Worm (Caenorhabditis elegans) whole organism, L2 larva: ENCODE data around the gene sem-5.

ENCODE experiments used
- F13H6.1 ChIP-seq: sonication (generic microtip); optimal IDR thresholded peaks from 2 replicates; lab custom pipeline; 2016; ENCODE audit warnings: missing genetic modification characterization, missing compliant biosample characterization
- ZK546.5 ChIP-seq: sonication (generic microtip); optimal IDR thresholded peaks from 2 replicates; lab custom pipeline; 2017; ENCODE audit warnings: missing biosample characterization, missing genetic modification characterization
- ama-1 ChIP-seq: fragments of 150-350 bp; optimal IDR thresholded peaks from 2 replicates; lab custom pipeline; 2018; ENCODE audit warnings: inconsistent platforms
- ceh-82 ChIP-seq: fragments of 150-350 bp; optimal IDR thresholded peaks from 2 replicates; lab custom pipeline; 2014; ENCODE audit warnings: missing biosample characterization, missing genetic modification characterization
- lin-13 ChIP-seq: fragments of 150-350 bp; optimal IDR thresholded peaks from 2 replicates; lab custom pipeline; 2014; ENCODE audit warnings: missing biosample characterization, missing genetic modification reagents, missing genetic modification characterization
- lin-39 ChIP-seq: fragments of 150-350 bp; optimal IDR thresholded peaks from 2 replicates; lab custom pipeline; 2014; ENCODE audit warnings: missing biosample characterization, missing genetic modification reagents, missing genetic modification characterization
- nhr-11 ChIP-seq: fragments of 150-350 bp; optimal IDR thresholded peaks from 2 replicates; lab custom pipeline; 2014; ENCODE audit warnings: missing biosample characterization, missing genetic modification characterization
- nhr-12 ChIP-seq: fragments of 150-350 bp; optimal IDR thresholded peaks from 2 replicates; lab custom pipeline; 2014; ENCODE audit warnings: missing biosample characterization, missing genetic modification characterization
- nhr-237 ChIP-seq: fragments of 150-350 bp; optimal IDR thresholded peaks from 2 replicates; lab custom pipeline; 2014; ENCODE audit warnings: missing biosample characterization, missing genetic modification characterization
- nhr-77 ChIP-seq: fragments of 150-350 bp; optimal IDR thresholded peaks from 2 replicates; lab custom pipeline; 2014; ENCODE audit warnings: missing biosample characterization, missing genetic modification characterization
- skn-1 ChIP-seq: sonication (generic microtip); optimal IDR thresholded peaks from 2 replicates; lab custom pipeline; 2017; ENCODE audit warnings: missing biosample characterization, missing genetic modification characterization
- unc-55 ChIP-seq: fragments of 150-350 bp; sonication (generic microtip); optimal IDR thresholded peaks from 3 replicates; lab custom pipeline; 2014; ENCODE audit warnings: missing biosample characterization, missing genetic modification reagents, missing genetic modification characterization
- unc-62 ChIP-seq: fragments of 150-350 bp; optimal IDR thresholded peaks from 2 replicates; lab custom pipeline; 2014; ENCODE audit warnings: missing biosample characterization, missing genetic modification reagents, missing genetic modification characterization
- ztf-11 ChIP-seq: sonication (generic microtip); optimal IDR thresholded peaks from 2 replicates; lab custom pipeline; 2017; ENCODE audit warnings: missing biosample characterization, missing genetic modification characterization

ce11 chrX:7958203-7958602, 3.3 kb downstream of the sem-5 start, which contains the start of gene sfxn-2:
- TF ChIP-seq lin-13 (GFP tag; lab: Kevin White, UChicago) (no peak), nhr-11 (tag; lab: Kevin White, UChicago) (no peak), F13H6.1 (no peak), ztf-11 (tag; lab: Kevin White, UChicago) (no peak), nhr-237 (tag; lab: Kevin White, UChicago) (no peak), lin-39 (tag; lab: Kevin White, UChicago) (no peak), unc-62 (GFP tag; lab: Kevin White, UChicago) (no peak), unc-55 (GFP tag; lab: Kevin White, UChicago) (no peak), nhr-12 (tag; lab: Kevin White, UChicago) (no peak), ama-1 (lab: Kevin White, UChicago) (no peak), ceh-82 (tag; lab: Kevin White, UChicago) (no peak), ZK546.5 (no peak), skn-1 (no peak), nhr-77 (tag; lab: Kevin White, UChicago) (no peak)
